Worm (Caenorhabditis elegans) whole organism, early embryonic: ENCODE measurements around the gene F59B10.2.

Source experiments
- B0310.2 ChIP-seq: sonication (generic microtip); optimal IDR thresholded peaks from 2 replicates; lab custom pipeline; 2016; ENCODE audit warnings: mild to moderate bottlenecking, missing genetic modification characterization, missing compliant biosample characterization
- F13C5.2 ChIP-seq: sonication (generic microtip); optimal IDR thresholded peaks from 2 replicates; lab custom pipeline; 2017; ENCODE audit warnings: mild to moderate bottlenecking, missing genetic modification characterization, inconsistent platforms, missing compliant biosample characterization
- aly-1 ChIP-seq: sonication (generic microtip); optimal IDR thresholded peaks from 2 replicates; lab custom pipeline; 2016; ENCODE audit warnings: missing genetic modification characterization, missing compliant biosample characterization
- ama-1 ChIP-seq: fragments of 150-350 bp; optimal IDR thresholded peaks from 2 replicates; lab custom pipeline; 2014
- ceh-13 ChIP-seq: fragments of 200-800 bp; sonication (Bioruptor generic); optimal IDR thresholded peaks from 2 replicates; lab custom pipeline; 2018; ENCODE audit warnings: mild to moderate bottlenecking, missing genetic modification characterization, missing compliant biosample characterization
- flt-1 ChIP-seq: fragments of 200-800 bp; sonication (Bioruptor generic); IDR thresholded peaks from 2 replicates; pipeline ENCODE4 v1.3.6; 2022; ENCODE audit warnings: missing genetic modification characterization, missing compliant biosample characterization
- hmg-4 ChIP-seq: fragments of 200-800 bp; sonication (Bioruptor generic); optimal IDR thresholded peaks from 2 replicates; lab custom pipeline; 2018; ENCODE audit warnings: mild to moderate bottlenecking, missing genetic modification characterization, missing compliant biosample characterization
- hnd-1 ChIP-seq: sonication (generic microtip); optimal IDR thresholded peaks from 2 replicates; lab custom pipeline; 2016; ENCODE audit warnings: missing genetic modification characterization, missing compliant biosample characterization
- pes-1 ChIP-seq: fragments of 200-800 bp; sonication (Bioruptor generic); IDR thresholded peaks from 2 replicates; pipeline ENCODE4 v1.3.6; 2022; ENCODE audit warnings: missing genetic modification reagents, missing genetic modification characterization, missing compliant biosample characterization
- scrt-1 ChIP-seq: fragments of 200-800 bp; sonication (Bioruptor generic); IDR thresholded peaks from 2 replicates; pipeline ENCODE4 v1.3.6; 2022; ENCODE audit warnings: missing genetic modification characterization, missing compliant biosample characterization
- sea-1 ChIP-seq: fragments of 200-800 bp; sonication (Bioruptor generic); conservative IDR thresholded peaks from 2 replicates; pipeline ENCODE4 v1.3.6; 2022; ENCODE audit warnings: missing genetic modification characterization, missing compliant biosample characterization
- tbx-37 ChIP-seq: fragments of 200-800 bp; sonication (Bioruptor generic); conservative IDR thresholded peaks from 2 replicates; pipeline ENCODE4 v1.3.6; 2022; ENCODE audit warnings: missing genetic modification reagents, missing genetic modification characterization, missing compliant biosample characterization
- tra-4 ChIP-seq: sonication (generic microtip); optimal IDR thresholded peaks from 2 replicates; lab custom pipeline; 2017; ENCODE audit warnings: missing genetic modification characterization, missing compliant biosample characterization

- TF ChIP-seq tra-4 (tag; lab: Kevin White, UChicago) (no peak), ama-1 (lab: Kevin White, UChicago) (no peak), flt-1 (GFP tag; lab: Robert Waterston, UW) (no peak), F13C5.2 (no peak), pes-1 (GFP tag; lab: Robert Waterston, UW) (no peak), ceh-13 (GFP tag; lab: Kevin White, UChicago) (no peak), sea-1 (GFP tag; lab: Robert Waterston, UW) (no peak), scrt-1 (GFP tag; lab: Robert Waterston, UW) (no peak), aly-1 (tag; lab: Kevin White, UChicago) (no peak), B0310.2 (no peak), tbx-37 (GFP tag; lab: Robert Waterston, UW) (no peak), hnd-1 (no peak), hmg-4 (GFP tag; lab: Kevin White, UChicago) (no peak)
Measured at ce11 chrII:10525134-10525533, 15.5 kb upstream of the F59B10.2 start.
